Worm (Caenorhabditis elegans) whole organism, L4/young adult: ENCODE measurements around the gene lgc-34.

Source experiments
- W03F9.2 ChIP-seq: fragments of 150-350 bp; optimal IDR thresholded peaks from 2 replicates; lab custom pipeline; 2014; ENCODE audit warnings: missing biosample characterization, missing genetic modification characterization
- dao-5 ChIP-seq: sonication (generic microtip); optimal IDR thresholded peaks from 2 replicates; lab custom pipeline; 2016; ENCODE audit warnings: missing genotype, missing genetic modification characterization, moderate library complexity, missing compliant biosample characterization
- him-1 ChIP-seq: sonication (generic microtip); optimal IDR thresholded peaks from 2 replicates; lab custom pipeline; 2016; ENCODE audit warnings: missing genotype, missing genetic modification reagents, missing genetic modification characterization, missing compliant biosample characterization

ce11 chrII:511968-512367, 14.4 kb upstream of the lgc-34 start:
- no peak for TF ChIP-seq dao-5 (tag; lab: Kevin White, UChicago)
- TF ChIP-seq W03F9.2, result no peak
- no peak for TF ChIP-seq him-1 (tag; lab: Kevin White, UChicago)
